Fruit fly (Drosophila melanogaster) whole organism, embryonic: Measurements from ENCODE around the gene Mst98Cb.

ENCODE experiments used
- Adf1 ChIP-seq: fragments of 200-800 bp; sonication (Bioruptor generic); IDR thresholded peaks from 2 replicates; pipeline ENCODE4 v1.3.6; 2022; ENCODE audit warnings: missing biosample characterization, missing genetic modification characterization
- B-H1 ChIP-seq: fragments of 200-800 bp; sonication (Bioruptor generic); IDR thresholded peaks from 3 replicates; pipeline ENCODE4 v1.3.6; 2022; ENCODE audit warnings: missing biosample characterization, missing genetic modification characterization
- Bteb2 ChIP-seq: fragments of 200-800 bp; sonication (Bioruptor generic); optimal IDR thresholded peaks from 2 replicates; lab custom pipeline; 2016; ENCODE audit warnings: missing biosample characterization, missing genetic modification characterization
- CG10543 ChIP-seq: fragments of 200-800 bp; sonication (Bioruptor generic); optimal IDR thresholded peaks from 3 replicates; lab custom pipeline; 2017; ENCODE audit warnings: missing biosample characterization, mild to moderate bottlenecking, missing genetic modification characterization, moderate library complexity
- CG12299 ChIP-seq: fragments of 200-800 bp; sonication (Bioruptor generic); optimal IDR thresholded peaks from 2 replicates; lab custom pipeline; 2018; ENCODE audit warnings: missing biosample characterization, mild to moderate bottlenecking, missing genetic modification characterization
- CG14441 ChIP-seq: fragments of 200-800 bp; sonication (Bioruptor generic); IDR thresholded peaks from 2 replicates; pipeline ENCODE4 v1.3.6; 2022; ENCODE audit warnings: missing biosample characterization, missing genetic modification characterization
- CG17829 ChIP-seq: fragments of 200-800 bp; optimal IDR thresholded peaks from 2 replicates; lab custom pipeline; 2019; ENCODE audit warnings: missing biosample characterization, mild to moderate bottlenecking, missing genetic modification characterization, moderate library complexity
- CG17912 ChIP-seq: fragments of 200-800 bp; sonication (Bioruptor generic); optimal IDR thresholded peaks from 2 replicates; lab custom pipeline; 2018; ENCODE audit warnings: missing biosample characterization, mild to moderate bottlenecking, missing genetic modification characterization
- CG2202 ChIP-seq: fragments of 200-800 bp; sonication (Bioruptor generic); optimal IDR thresholded peaks from 2 replicates; lab custom pipeline; 2018; ENCODE audit warnings: missing biosample characterization, mild to moderate bottlenecking, missing genetic modification characterization
- CG2889 ChIP-seq: fragments of 200-800 bp; sonication (Bioruptor generic); IDR thresholded peaks from 3 replicates; pipeline ENCODE4 v1.3.6; 2022; ENCODE audit warnings: missing biosample characterization, missing genetic modification characterization
- CG33557 ChIP-seq: fragments of 200-800 bp; sonication (Bioruptor generic); optimal IDR thresholded peaks from 2 replicates; lab custom pipeline; 2019; ENCODE audit warnings: missing biosample characterization, mild to moderate bottlenecking, missing genetic modification characterization, moderate library complexity
- CG4328 ChIP-seq: fragments of 200-800 bp; sonication (Bioruptor generic); optimal IDR thresholded peaks from 3 replicates; lab custom pipeline; 2017; ENCODE audit warnings: missing biosample characterization, missing genetic modification reagents, missing genetic modification characterization
- CG4820 ChIP-seq: fragments of 200-800 bp; sonication (Bioruptor generic); optimal IDR thresholded peaks from 3 replicates; lab custom pipeline; 2016; ENCODE audit warnings: missing biosample characterization, missing genetic modification characterization
- CG6254 ChIP-seq: fragments of 200-800 bp; sonication (Bioruptor generic); optimal IDR thresholded peaks from 3 replicates; lab custom pipeline; 2017; ENCODE audit warnings: mild to moderate bottlenecking, missing biosample characterization, missing genetic modification reagents, missing genetic modification characterization
- CG6654 ChIP-seq: fragments of 200-800 bp; sonication (Bioruptor generic); optimal IDR thresholded peaks from 2 replicates; lab custom pipeline; 2017; ENCODE audit warnings: missing biosample characterization, mild to moderate bottlenecking, missing genetic modification characterization
- CG7372 ChIP-seq: fragments of 200-800 bp; sonication (Bioruptor generic); IDR thresholded peaks from 2 replicates; pipeline ENCODE4 v1.3.6; 2022; ENCODE audit warnings: missing biosample characterization, missing genetic modification characterization
- CrebB ChIP-seq: fragments of 200-800 bp; sonication (Bioruptor generic); optimal IDR thresholded peaks from 3 replicates; lab custom pipeline; 2018; ENCODE audit warnings: missing biosample characterization, mild to moderate bottlenecking, missing genetic modification characterization
- D19A ChIP-seq: fragments of 200-800 bp; optimal IDR thresholded peaks from 3 replicates; lab custom pipeline; 2019; ENCODE audit warnings: missing biosample characterization, mild to moderate bottlenecking, missing genetic modification characterization, moderate library complexity
- Dll ChIP-seq: fragments of 200-800 bp; sonication (Bioruptor generic); IDR thresholded peaks from 4 replicates; pipeline ENCODE4 v1.3.6; 2022; ENCODE audit warnings: missing biosample characterization, missing genetic modification characterization; ENCODE audit not compliant: partially characterized antibody
- Dp ChIP-seq: fragments of 200-800 bp; sonication (Bioruptor generic); optimal IDR thresholded peaks from 2 replicates; lab custom pipeline; 2018; ENCODE audit warnings: missing biosample characterization, mild to moderate bottlenecking, missing genetic modification characterization, moderate library complexity
- Dref ChIP-seq: fragments of 200-800 bp; sonication (Bioruptor generic); IDR thresholded peaks from 2 replicates; pipeline ENCODE4 v1.3.6; 2022; ENCODE audit warnings: missing biosample characterization, missing genetic modification characterization
- HLH54F ChIP-seq: fragments of 200-800 bp; sonication (Bioruptor generic); optimal IDR thresholded peaks from 3 replicates; lab custom pipeline; 2016; ENCODE audit warnings: missing biosample characterization, missing genetic modification characterization
- Hmr ChIP-seq: fragments of 200-800 bp; sonication (Bioruptor generic); optimal IDR thresholded peaks from 3 replicates; lab custom pipeline; 2017; ENCODE audit warnings: mild to moderate bottlenecking, missing biosample characterization, missing genetic modification reagents, missing genetic modification characterization
- Lpt ChIP-seq: fragments of >200 bp; optimal IDR thresholded peaks from 2 replicates; lab custom pipeline; 2018; ENCODE audit warnings: missing biosample characterization, missing genetic modification characterization
- MESR4 ChIP-seq: fragments of 200-800 bp; sonication (Bioruptor generic); optimal IDR thresholded peaks from 2 replicates; lab custom pipeline; 2018; ENCODE audit warnings: missing biosample characterization, mild to moderate bottlenecking, missing genetic modification characterization, moderate library complexity
- Meics ChIP-seq: fragments of 200-800 bp; sonication (Bioruptor generic); optimal IDR thresholded peaks from 2 replicates; lab custom pipeline; 2017; ENCODE audit warnings: missing biosample characterization, mild to moderate bottlenecking, missing genetic modification characterization
- Mes4 ChIP-seq: fragments of 200-800 bp; sonication (Bioruptor generic); optimal IDR thresholded peaks from 2 replicates; lab custom pipeline; 2016; ENCODE audit warnings: missing biosample characterization, missing genetic modification characterization
- Mrtf ChIP-seq: fragments of 200-800 bp; sonication (Bioruptor generic); IDR thresholded peaks from 3 replicates; pipeline ENCODE4 v1.3.6; 2022; ENCODE audit warnings: missing biosample characterization, missing genetic modification characterization
- Opbp ChIP-seq: fragments of 200-800 bp; sonication (Bioruptor generic); IDR thresholded peaks from 3 replicates; pipeline ENCODE4 v1.3.6; 2022; ENCODE audit warnings: missing biosample characterization, missing genetic modification characterization; ENCODE audit not compliant: partially characterized antibody
- Optix ChIP-seq: fragments of 200-800 bp; sonication (Bioruptor generic); IDR thresholded peaks from 3 replicates; pipeline ENCODE4 v1.3.6; 2022; ENCODE audit warnings: missing biosample characterization, missing genetic modification characterization
- Poxn ChIP-seq: fragments of 200-800 bp; sonication (Bioruptor generic); IDR thresholded peaks from 2 replicates; pipeline ENCODE4 v1.3.6; 2022; ENCODE audit warnings: missing biosample characterization, missing genetic modification characterization
- Scr ChIP-seq: fragments of 200-800 bp; sonication (Bioruptor generic); IDR thresholded peaks from 2 replicates; pipeline ENCODE4 v1.3.6; 2022; ENCODE audit warnings: missing biosample characterization, missing genetic modification characterization; ENCODE audit not compliant: partially characterized antibody
- Tbp ChIP-seq: fragments of >200 bp; optimal IDR thresholded peaks from 2 replicates; lab custom pipeline; 2018; ENCODE audit warnings: missing biosample characterization, missing genetic modification characterization
- ap ChIP-seq: fragments of 200-800 bp; sonication (Bioruptor generic); IDR thresholded peaks from 2 replicates; pipeline ENCODE4 v1.3.6; 2022; ENCODE audit warnings: missing biosample characterization, missing genetic modification characterization
- bab2 ChIP-seq: fragments of 200-800 bp; sonication (Bioruptor generic); optimal IDR thresholded peaks from 2 replicates; lab custom pipeline; 2016; ENCODE audit warnings: missing biosample characterization, missing genetic modification characterization
- bbx ChIP-seq: fragments of 200-800 bp; sonication (Bioruptor generic); IDR thresholded peaks from 2 replicates; pipeline ENCODE4 v1.3.6; 2022; ENCODE audit warnings: missing biosample characterization, missing genetic modification characterization; ENCODE audit not compliant: partially characterized antibody
- caup ChIP-seq: fragments of 200-800 bp; sonication (Bioruptor generic); optimal IDR thresholded peaks from 3 replicates; lab custom pipeline; 2017; ENCODE audit warnings: missing biosample characterization, mild to moderate bottlenecking, missing genetic modification characterization, moderate library complexity; ENCODE audit not compliant: severe bottlenecking
- disco-r ChIP-seq: fragments of 200-800 bp; sonication (Bioruptor generic); optimal IDR thresholded peaks from 2 replicates; lab custom pipeline; 2016; ENCODE audit warnings: missing biosample characterization, missing genetic modification characterization
- esg ChIP-seq: fragments of 200-800 bp; sonication (Bioruptor generic); conservative IDR thresholded peaks from 2 replicates; pipeline ENCODE4 v1.3.6; 2022; ENCODE audit warnings: missing biosample characterization, missing genetic modification characterization
- her ChIP-seq: fragments of 200-800 bp; sonication (Bioruptor generic); optimal IDR thresholded peaks from 2 replicates; lab custom pipeline; 2016; ENCODE audit warnings: missing biosample characterization, missing genetic modification characterization
- jing ChIP-seq: fragments of 200-800 bp; sonication (Bioruptor generic); optimal IDR thresholded peaks from 2 replicates; lab custom pipeline; 2018; ENCODE audit warnings: missing biosample characterization, mild to moderate bottlenecking, missing genetic modification characterization
- otp ChIP-seq: fragments of 200-800 bp; sonication (Bioruptor generic); IDR thresholded peaks from 3 replicates; pipeline ENCODE4, ENCODE4 v1.3.6; 2022; ENCODE audit warnings: missing biosample characterization, missing genetic modification characterization
- pfk ChIP-seq: fragments of 200-800 bp; sonication (Bioruptor generic); optimal IDR thresholded peaks from 2 replicates; lab custom pipeline; 2018; ENCODE audit warnings: missing biosample characterization, mild to moderate bottlenecking, missing genetic modification characterization, moderate library complexity
- pho ChIP-seq: fragments of 200-800 bp; sonication (Bioruptor generic); optimal IDR thresholded peaks from 2 replicates; lab custom pipeline; 2016; ENCODE audit warnings: missing biosample characterization, missing genetic modification characterization
- tio ChIP-seq: fragments of 200-800 bp; sonication (Bioruptor generic); optimal IDR thresholded peaks from 2 replicates; lab custom pipeline; 2017; ENCODE audit warnings: missing biosample characterization, missing genetic modification characterization, inconsistent platforms
- vfl ChIP-seq: fragments of 200-800 bp; sonication (Bioruptor generic); optimal IDR thresholded peaks from 2 replicates; lab custom pipeline; 2016; ENCODE audit warnings: missing biosample characterization, missing genetic modification characterization

Gene Mst98Cb

DNA sequence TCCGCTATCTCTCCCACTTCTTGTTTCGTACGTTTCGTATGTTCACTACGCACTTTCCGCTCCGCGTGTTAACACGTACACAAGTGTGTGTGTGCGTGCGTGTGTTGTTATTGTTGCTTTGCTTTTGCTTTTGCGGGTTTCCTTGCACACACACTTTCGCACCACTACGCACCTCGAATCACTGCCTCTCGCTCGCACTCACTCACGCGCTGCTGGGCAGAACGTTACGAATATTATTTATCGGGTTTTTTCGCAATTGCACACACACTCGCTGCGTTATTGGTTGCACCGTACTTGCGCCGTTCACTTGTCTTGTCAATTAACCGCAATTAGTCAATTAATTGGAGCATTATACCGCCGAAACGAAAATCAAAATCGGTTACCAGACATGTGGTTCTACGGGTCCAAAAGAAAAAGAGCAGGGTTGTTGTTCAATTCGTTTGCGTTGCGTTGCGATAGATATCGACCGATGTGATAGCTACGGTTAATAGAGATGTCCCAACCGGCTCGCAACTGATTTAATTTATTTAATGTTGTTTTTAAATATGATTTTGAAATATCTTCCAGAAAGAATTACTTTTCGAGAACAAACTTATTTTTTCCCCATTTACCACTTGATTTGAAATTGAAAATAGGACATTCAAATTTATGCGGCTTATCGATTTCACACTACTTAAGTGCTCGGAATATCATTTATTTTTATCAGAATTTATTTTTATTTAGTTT, 43.6 kb downstream of the Mst98Cb start, which contains the start of gene larp (continued):
- TF ChIP-seq ap (GFP tag; lab: Robert Waterston, UW) (peak; percentile 45; the same call in 1 of the 2 replicates), CG6654 (no peak), pho (peak; percentile 70), CG17912 (GFP tag; lab: Kevin White, UChicago) (no peak), Adf1 (GFP tag; lab: Robert Waterston, UW) (peak; percentile 36; the same call in 1 of the 2 replicates), MESR4 (GFP tag; lab: Kevin White, UChicago) (peak; percentile 87), esg (GFP tag; lab: Robert Waterston, UW) (peak; percentile 68), Hmr (peak; percentile 55), Lpt (no peak), tio (GFP tag; lab: Kevin White, UChicago) (peak; percentile 55), jing (GFP tag; lab: Kevin White, UChicago) (no peak), Dp (GFP tag; lab: Kevin White, UChicago) (peak; percentile 71)

DNA sequence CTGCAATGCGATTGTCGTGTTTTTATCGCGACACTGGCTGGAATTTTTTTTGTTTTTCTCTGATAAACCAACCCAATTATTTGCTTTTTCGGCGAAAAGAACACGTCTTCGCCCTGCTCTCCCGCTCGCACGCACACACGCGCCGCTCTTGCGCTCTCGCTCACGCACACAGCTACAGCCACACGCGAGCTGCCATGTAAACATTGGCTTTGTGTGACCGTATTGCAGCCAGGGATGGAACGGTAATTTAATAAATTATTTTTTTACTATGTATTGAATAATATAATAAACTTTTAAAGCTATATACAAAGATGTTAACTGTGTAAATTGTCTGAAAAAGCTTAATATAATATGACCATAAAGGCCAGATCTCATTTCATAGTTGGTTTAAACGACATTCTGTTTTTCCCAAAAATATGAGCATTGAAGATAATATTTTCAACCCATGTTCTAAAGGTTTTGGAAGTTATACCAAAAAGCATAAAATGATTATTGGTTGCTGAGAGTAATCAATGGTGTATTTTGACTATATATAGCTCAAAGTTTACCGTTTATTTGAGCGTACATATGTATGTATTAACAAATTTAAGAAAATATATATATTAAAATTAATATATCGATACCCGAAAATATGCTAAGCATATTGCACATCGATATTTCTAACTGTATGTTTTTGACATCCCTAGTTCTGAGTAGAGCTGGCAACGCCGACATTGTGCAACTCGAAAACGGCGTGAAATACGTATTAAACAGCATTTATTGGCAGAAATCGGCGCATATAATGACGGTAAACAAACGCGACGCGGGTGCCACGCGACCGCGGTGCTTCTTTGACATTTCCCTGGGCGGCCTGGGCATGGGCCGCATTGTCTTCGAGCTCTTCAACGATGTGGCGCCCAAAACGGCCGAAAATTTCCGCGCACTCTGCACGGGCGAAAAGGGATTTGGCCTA, 47.3 kb downstream of the Mst98Cb start, which contains the start of the genes Gfat2 and Moca-cyp:
Gfat2 (minus strand) TSS at position 112 of the 952 bp plus-strand sequence.
Moca-cyp (plus strand) TSS at position 681 of the 952 bp plus-strand sequence.
- peak; percentile 25 for TF ChIP-seq bab2 (GFP tag; lab: Kevin White, UChicago)
- peak; percentile 8 for TF ChIP-seq HLH54F (GFP tag; lab: Kevin White, UChicago)
- TF ChIP-seq CG17829 (tag; lab: Kevin White, UChicago) = peak; percentile 77
- TF ChIP-seq CG7372 (GFP tag; lab: Robert Waterston, UW) = peak; percentile 47; the same call in 1 of the 2 replicates
- TF ChIP-seq Poxn (GFP tag; lab: Robert Waterston, UW) = no peak
- peak; percentile 77 for TF ChIP-seq Scr (GFP tag; lab: Robert Waterston, UW)
- no peak for TF ChIP-seq Mes4 (GFP tag; lab: Kevin White, UChicago)
- no peak for TF ChIP-seq Optix (GFP tag; lab: Robert Waterston, UW)
- peak; percentile 74 for TF ChIP-seq Dref
- peak; percentile 32 for TF ChIP-seq pfk (GFP tag; lab: Kevin White, UChicago)
- TF ChIP-seq CG33557 (GFP tag; lab: Kevin White, UChicago) = peak; percentile 51
- TF ChIP-seq her = no peak
- TF ChIP-seq vfl = no peak
- peak; percentile 69 for TF ChIP-seq bbx
- TF ChIP-seq B-H1 (GFP tag; lab: Robert Waterston, UW) = peak; percentile 60
- no peak for TF ChIP-seq Tbp (GFP tag; lab: Kevin White, UChicago)
- no peak for TF ChIP-seq CG17912 (GFP tag; lab: Kevin White, UChicago)
- TF ChIP-seq Mrtf (GFP tag; lab: Robert Waterston, UW) = peak; percentile 45; the same call in 1 of the 3 replicates
- no peak for TF ChIP-seq Bteb2 (GFP tag; lab: Kevin White, UChicago)
- peak; percentile 82 for TF ChIP-seq CG10543
- no peak for TF ChIP-seq disco-r (GFP tag; lab: Kevin White, UChicago)
- peak; percentile 46 for TF ChIP-seq CrebB
- no peak for TF ChIP-seq CG12299 (tag; lab: Kevin White, UChicago)
- TF ChIP-seq CG2202 = peak; percentile 39
- peak; percentile 62 for TF ChIP-seq caup (GFP tag; lab: Kevin White, UChicago)
- TF ChIP-seq CG4820 (GFP tag; lab: Kevin White, UChicago) = peak; percentile 22
- 0 out of 3 replicates have a peak, but pooled peaks have one; percentile 29 for TF ChIP-seq CG2889
- TF ChIP-seq D19A (tag; lab: Kevin White, UChicago) = peak; percentile 50
- TF ChIP-seq CG6254 (GFP tag; lab: Kevin White, UChicago) = peak; percentile 54
- peak; percentile 61; the same call in 2 of the 3 replicates for TF ChIP-seq Opbp (GFP tag; lab: Robert Waterston, UW)
- peak; percentile 37 for TF ChIP-seq CG4328
- TF ChIP-seq Meics = peak; percentile 71
- peak; percentile 71 for TF ChIP-seq CG14441 (GFP tag; lab: Robert Waterston, UW)
- TF ChIP-seq Dll = peak; percentile 69
- TF ChIP-seq otp (GFP tag; lab: Robert Waterston, UW) = peak; percentile 15; the same call in 1 of the 3 replicates
